Fruit fly (Drosophila melanogaster): ENCODE results near the gene Eig71Ee.

Eig71Ee gene

dm6 chr3L:15641590-15642019 is 14.2 kb downstream of the Eig71Ee start:
- TF ChIP-seq br (optimal IDR thresholded peaks at IDR 0.05) (no peak), CG14710 (tag; optimal IDR thresholded peaks at IDR 0.05) (peak; percentile 8), CG6683 (GFP tag; optimal IDR thresholded peaks at IDR 0.05) (no peak), sens (GFP tag) (peak; percentile 67), Taf1 (GFP tag; IDR thresholded peaks at IDR 0.05) (0 out of 2 replicates have a peak, but pooled peaks have one; percentile 15), Xrp1 (GFP tag; IDR thresholded peaks at IDR 0.05) (0 out of 2 replicates have a peak, but pooled peaks have one; percentile 16), Blimp-1 (GFP tag; optimal IDR thresholded peaks at IDR 0.05) (peak; percentile 12), CG10979 (tag; optimal IDR thresholded peaks at IDR 0.05) (peak; percentile 9), CG5245 (GFP tag; optimal IDR thresholded peaks at IDR 0.05) (no peak)

- no peak for TF ChIP-seq CG8478 (optimal IDR thresholded peaks at IDR 0.05)
- peak; percentile 32 for TF ChIP-seq CG17829 (tag; optimal IDR thresholded peaks at IDR 0.05)
- TF ChIP-seq Dp (GFP tag; optimal IDR thresholded peaks at IDR 0.05), result no peak
- no peak for TF ChIP-seq NfI (GFP tag; optimal IDR thresholded peaks at IDR 0.05)
- no peak for TF ChIP-seq salm (tag; optimal IDR thresholded peaks at IDR 0.05)
- no peak for TF ChIP-seq corto (GFP tag; optimal IDR thresholded peaks at IDR 0.05)
- no peak for TF ChIP-seq CG12744 (GFP tag; optimal IDR thresholded peaks at IDR 0.05)
- TF ChIP-seq Med (GFP tag), result peak; percentile 31
- TF ChIP-seq stwl (tag; optimal IDR thresholded peaks at IDR 0.05), result no peak
- TF ChIP-seq Mes4 (GFP tag; optimal IDR thresholded peaks at IDR 0.05), result no peak
- no peak for TF ChIP-seq btn (GFP tag; optimal IDR thresholded peaks at IDR 0.05)
- no peak for TF ChIP-seq H15 (GFP tag; IDR thresholded peaks at IDR 0.05)
- peak; percentile 15 for TF ChIP-seq org-1 (GFP tag; optimal IDR thresholded peaks at IDR 0.05)
- no peak for TF ChIP-seq Hmr (GFP tag; optimal IDR thresholded peaks at IDR 0.05)
- TF ChIP-seq Ssrp (tag; optimal IDR thresholded peaks at IDR 0.05), result peak; percentile 11
- TF ChIP-seq CG18476 (GFP tag; optimal IDR thresholded peaks at IDR 0.05), result no peak
- TF ChIP-seq bsh (GFP tag; optimal IDR thresholded peaks at IDR 0.05), result peak in 1 of 2 experiments; percentile 32
- no peak for TF ChIP-seq Gsc (GFP tag; IDR thresholded peaks at IDR 0.05)
- TF ChIP-seq Adf1 (GFP tag; IDR thresholded peaks at IDR 0.05), result no peak
- TF ChIP-seq CG9727 (GFP tag; optimal IDR thresholded peaks at IDR 0.05), result peak; percentile 23
- no peak for TF ChIP-seq CG4424 (GFP tag; optimal IDR thresholded peaks at IDR 0.05)
- no peak for TF ChIP-seq chm (GFP tag; IDR thresholded peaks at IDR 0.05)
- TF ChIP-seq CG5180 (GFP tag; optimal IDR thresholded peaks at IDR 0.05), result no peak
- TF ChIP-seq CG3281 (GFP tag; optimal IDR thresholded peaks at IDR 0.05), result no peak
- no peak for TF ChIP-seq CG13894 (tag; optimal IDR thresholded peaks at IDR 0.05)
- no peak for TF ChIP-seq crp (GFP tag; optimal IDR thresholded peaks at IDR 0.05)
- TF ChIP-seq CG1832 (GFP tag; optimal IDR thresholded peaks at IDR 0.05), result no peak
- no peak for TF ChIP-seq CG2199 (GFP tag; IDR thresholded peaks at IDR 0.05)
- no peak for TF ChIP-seq sisA (GFP tag; IDR thresholded peaks at IDR 0.05)
- no peak for TF ChIP-seq p53 (GFP tag; optimal IDR thresholded peaks at IDR 0.05)
- TF ChIP-seq CG16813 (GFP tag; IDR thresholded peaks at IDR 0.05; ENCODE audit: partially characterized antibody), result no peak
- TF ChIP-seq shn (GFP tag; optimal IDR thresholded peaks at IDR 0.05), result no peak
- no peak for TF ChIP-seq Hmx (GFP tag; optimal IDR thresholded peaks at IDR 0.05)
- peak; percentile 23 for TF ChIP-seq unpg (GFP tag; optimal IDR thresholded peaks at IDR 0.05)
- no peak for TF ChIP-seq CG17612 (GFP tag; IDR thresholded peaks at IDR 0.05)
- peak; percentile 28 for TF ChIP-seq CG18262 (tag; optimal IDR thresholded peaks at IDR 0.05)
- peak; percentile 62 for TF ChIP-seq Xrp1 (GFP tag; IDR thresholded peaks at IDR 0.05)
- no peak for TF ChIP-seq CG14050 (GFP tag; IDR thresholded peaks at IDR 0.05)
- TF ChIP-seq bab2 (GFP tag; optimal IDR thresholded peaks at IDR 0.05), result no peak
- peak; percentile 16 for TF ChIP-seq pnt (GFP tag; optimal IDR thresholded peaks at IDR 0.05)
- no peak for TF ChIP-seq pros (GFP tag; optimal IDR thresholded peaks at IDR 0.05)
- peak; percentile 10 for TF ChIP-seq pum (GFP tag; optimal IDR thresholded peaks at IDR 0.05)
- TF ChIP-seq sens-2 (GFP tag; IDR thresholded peaks at IDR 0.05), result no peak
Measured at dm6 chr3L:15639978-15640377, 15.8 kb downstream of the Eig71Ee start.
